Worm (Caenorhabditis elegans) whole organism, mixed stage, embryonic: ENCODE measurements around the gene hira-1.

ENCODE experiments used
- blmp-1 ChIP-seq: fragments of 150-350 bp; optimal IDR thresholded peaks from 2 replicates; lab custom pipeline; 2014; ENCODE audit warnings: missing biosample characterization, missing genetic modification characterization
- ceh-83 ChIP-seq: fragments of 200-800 bp; sonication (Bioruptor generic); optimal IDR thresholded peaks from 2 replicates; lab custom pipeline; 2018; ENCODE audit warnings: mild to moderate bottlenecking, missing genetic modification characterization, missing compliant biosample characterization
- drap-1 ChIP-seq: fragments of 200-800 bp; sonication (Bioruptor generic); optimal IDR thresholded peaks from 3 replicates; lab custom pipeline; 2018; ENCODE audit warnings: mild to moderate bottlenecking, missing genetic modification characterization, missing compliant biosample characterization
- elt-1 ChIP-seq: sonication (generic microtip); optimal IDR thresholded peaks from 2 replicates; lab custom pipeline; 2017; ENCODE audit warnings: missing genetic modification characterization, mild to moderate bottlenecking, missing compliant biosample characterization, antibody characterized with exemption, moderate library complexity, borderline replicate concordance; ENCODE audit not compliant: insufficient read depth
- elt-3 ChIP-seq: fragments of 150-350 bp; optimal IDR thresholded peaks from 2 replicates; lab custom pipeline; 2014; ENCODE audit warnings: missing biosample characterization, missing genetic modification characterization
- lin-32 ChIP-seq: fragments of 200-800 bp; sonication (Bioruptor generic); optimal IDR thresholded peaks from 2 replicates; lab custom pipeline; 2018; ENCODE audit warnings: mild to moderate bottlenecking, missing genetic modification characterization, missing compliant biosample characterization
- nhr-237 ChIP-seq: fragments of 150-350 bp; optimal IDR thresholded peaks from 2 replicates; lab custom pipeline; 2014; ENCODE audit warnings: missing biosample characterization, missing genetic modification characterization
- nhr-28 ChIP-seq: fragments of 150-350 bp; optimal IDR thresholded peaks from 2 replicates; lab custom pipeline; 2014; ENCODE audit warnings: missing biosample characterization, missing genetic modification characterization
- nhr-76 ChIP-seq: sonication (generic microtip); optimal IDR thresholded peaks from 2 replicates; lab custom pipeline; 2017; ENCODE audit warnings: missing biosample characterization, missing genetic modification characterization
- pha-4 ChIP-seq: fragments of 150-350 bp; optimal IDR thresholded peaks from 2 replicates; lab custom pipeline; 2018; ENCODE audit warnings: missing biosample characterization, missing genetic modification reagents, missing genetic modification characterization
- sem-2 ChIP-seq: fragments of 200-800 bp; sonication (Bioruptor generic); optimal IDR thresholded peaks from 2 replicates; lab custom pipeline; 2018; ENCODE audit warnings: mild to moderate bottlenecking, missing genetic modification characterization, missing compliant biosample characterization
- unc-62 ChIP-seq: fragments of 150-350 bp; optimal IDR thresholded peaks from 2 replicates; lab custom pipeline; 2014; ENCODE audit warnings: missing biosample characterization, missing genetic modification reagents, missing genetic modification characterization
- zip-8 ChIP-seq: fragments of 150-350 bp; optimal IDR thresholded peaks from 2 replicates; lab custom pipeline; 2014; ENCODE audit warnings: missing biosample characterization, missing genetic modification characterization
- ztf-11 ChIP-seq: fragments of 150-350 bp; optimal IDR thresholded peaks from 2 replicates; lab custom pipeline; 2014; ENCODE audit warnings: missing biosample characterization, missing genetic modification characterization

ce11 chrIII:5210269-5210668 lies 19.3 kb downstream of the hira-1 start:
- TF ChIP-seq blmp-1 (tag; lab: Kevin White, UChicago) (no peak), elt-1 (tag; lab: Kevin White, UChicago) (no peak), zip-8 (tag; lab: Kevin White, UChicago) (no peak), elt-3 (no peak), drap-1 (GFP tag; lab: Kevin White, UChicago) (no peak), nhr-28 (tag; lab: Kevin White, UChicago) (no peak), sem-2 (GFP tag; lab: Kevin White, UChicago) (no peak), ztf-11 (tag; lab: Kevin White, UChicago) (no peak), unc-62 (GFP tag; lab: Kevin White, UChicago) (peak; percentile 25), nhr-76 (tag; lab: Kevin White, UChicago) (no peak), nhr-237 (tag; lab: Kevin White, UChicago) (no peak), pha-4 (tag; lab: Kevin White, UChicago) (no peak), lin-32 (GFP tag; lab: Kevin White, UChicago) (no peak), ceh-83 (GFP tag; lab: Kevin White, UChicago) (no peak)
